Worm (Caenorhabditis elegans) whole organism, L1 larva: Measurements from ENCODE around the gene gyg-1.

Experiments
- ama-1 ChIP-seq: fragments of 150-350 bp; optimal IDR thresholded peaks from 2 replicates; lab custom pipeline; 2014
- dpl-1 ChIP-seq, 3 experiments: fragments of 150-350 bp in 2 of 3; sonication (generic microtip) in 1 of 3; optimal IDR thresholded peaks; 2 replicates each; lab custom pipeline; 2014 to 2017; ENCODE audit warnings: missing biosample characterization in 3 of 3, missing genetic modification characterization in 3 of 3, missing genetic modification reagents in 3 of 3
- egl-27 ChIP-seq, 2 experiments: fragments of 150-350 bp in 1 of 2; sonication (generic microtip); optimal IDR thresholded peaks; 3 replicates each; lab custom pipeline; 2017 to 2018; ENCODE audit warnings: missing biosample characterization in 2 of 2, missing genetic modification characterization in 2 of 2, missing genetic modification reagents in 2 of 2
- fos-1 ChIP-seq: fragments of 150-350 bp; optimal IDR thresholded peaks from 2 replicates; lab custom pipeline; 2014; ENCODE audit warnings: missing biosample characterization, missing genetic modification characterization
- lin-15B ChIP-seq: fragments of 150-350 bp; sonication (generic microtip); optimal IDR thresholded peaks from 3 replicates; lab custom pipeline; 2014; ENCODE audit warnings: missing biosample characterization, missing genetic modification characterization
- mdl-1 ChIP-seq, 2 experiments: fragments of 150-350 bp; optimal IDR thresholded peaks; 2 replicates each; lab custom pipeline; 2014 to 2017; ENCODE audit warnings: missing biosample characterization in 2 of 2, missing genetic modification characterization in 2 of 2, inconsistent platforms in 1 of 2
- mep-1 ChIP-seq: fragments of 150-350 bp; optimal IDR thresholded peaks from 2 replicates; lab custom pipeline; 2014; ENCODE audit warnings: missing biosample characterization, missing genetic modification characterization
- nhr-76 ChIP-seq: sonication (generic microtip); optimal IDR thresholded peaks from 2 replicates; lab custom pipeline; 2017; ENCODE audit warnings: missing biosample characterization, missing genetic modification characterization
- nhr-77 ChIP-seq: fragments of 150-350 bp; optimal IDR thresholded peaks from 2 replicates; lab custom pipeline; 2014; ENCODE audit warnings: missing biosample characterization, missing genetic modification characterization
- snpc-4 ChIP-seq: fragments of 150-350 bp; optimal IDR thresholded peaks from 2 replicates; lab custom pipeline; 2014; ENCODE audit warnings: missing biosample characterization, missing genetic modification characterization
- sox-4 ChIP-seq: sonication (generic microtip); optimal IDR thresholded peaks from 2 replicates; lab custom pipeline; 2016; ENCODE audit warnings: missing genetic modification characterization, missing compliant biosample characterization
- sptf-1 ChIP-seq: fragments of 150-350 bp; optimal IDR thresholded peaks from 2 replicates; lab custom pipeline; 2014; ENCODE audit warnings: missing biosample characterization, missing genetic modification characterization
- ztf-11 ChIP-seq, 2 experiments: sonication (generic microtip); optimal IDR thresholded peaks; 2 replicates each; lab custom pipeline; 2016 to 2017; ENCODE audit warnings: missing genetic modification characterization in 2 of 2, missing biosample characterization in 1 of 2, missing compliant biosample characterization in 1 of 2

- no peak for TF ChIP-seq lin-15B (tag; lab: Kevin White, UChicago)
- no peak for TF ChIP-seq nhr-77 (tag; lab: Kevin White, UChicago)
- no peak for TF ChIP-seq snpc-4
- TF ChIP-seq mdl-1 (tag; optimal IDR thresholded peaks at IDR 0.05; lab: Kevin White, UChicago) = no peak
- TF ChIP-seq mep-1 (tag; lab: Kevin White, UChicago) = no peak
- TF ChIP-seq dpl-1 (GFP tag; optimal IDR thresholded peaks at IDR 0.05; lab: Kevin White, UChicago) = no peak
- no peak for TF ChIP-seq sptf-1
- TF ChIP-seq ztf-11 (tag; optimal IDR thresholded peaks at IDR 0.05; lab: Kevin White, UChicago) = no peak
- no peak for TF ChIP-seq ama-1 (lab: Kevin White, UChicago)
- no peak for TF ChIP-seq egl-27 (tag; optimal IDR thresholded peaks at IDR 0.05; lab: Kevin White, UChicago)
- TF ChIP-seq fos-1 (tag; lab: Kevin White, UChicago) = no peak
- no peak for TF ChIP-seq nhr-76 (tag; lab: Kevin White, UChicago)
- no peak for TF ChIP-seq sox-4 (tag; lab: Kevin White, UChicago)
These were observed 36.5 kb upstream of the gyg-1 start for ce11 chrX:3500903-3501302.
